Fruit fly (Drosophila melanogaster) whole organism, embryonic: ENCODE measurements around the gene par-6.

Source experiments
- ATbp ChIP-seq: fragments of 200-800 bp; sonication (Bioruptor generic); optimal IDR thresholded peaks from 2 replicates; lab custom pipeline; 2017; ENCODE audit warnings: missing biosample characterization, mild to moderate bottlenecking, missing genetic modification characterization, missing genetic modification reagents
- Ada2b ChIP-seq: fragments of 200-800 bp; sonication (Bioruptor generic); IDR thresholded peaks from 2 replicates; pipeline ENCODE4 v1.3.6; 2022; ENCODE audit warnings: missing biosample characterization, missing genetic modification characterization
- Adf1 ChIP-seq: fragments of 200-800 bp; sonication (Bioruptor generic); IDR thresholded peaks from 2 replicates; pipeline ENCODE4 v1.3.6; 2022; ENCODE audit warnings: missing biosample characterization, missing genetic modification characterization
- Atf-2 ChIP-seq: fragments of 200-800 bp; sonication (Bioruptor generic); optimal IDR thresholded peaks from 2 replicates; lab custom pipeline; 2016; ENCODE audit warnings: missing biosample characterization, missing genetic modification characterization
- CG10654 ChIP-seq: fragments of 200-800 bp; sonication (Bioruptor generic); optimal IDR thresholded peaks from 2 replicates; lab custom pipeline; 2016; ENCODE audit warnings: missing biosample characterization, missing genetic modification characterization
- CG10979 ChIP-seq: fragments of 200-800 bp; sonication (Bioruptor generic); optimal IDR thresholded peaks from 2 replicates; lab custom pipeline; 2018; ENCODE audit warnings: missing biosample characterization, mild to moderate bottlenecking, missing genetic modification characterization, moderate library complexity
- CG11398 ChIP-seq: fragments of 200-800 bp; sonication (Bioruptor generic); optimal IDR thresholded peaks from 2 replicates; lab custom pipeline; 2016; ENCODE audit warnings: missing biosample characterization, missing genetic modification characterization
- CG15479 ChIP-seq: fragments of 200-800 bp; sonication (Bioruptor generic); optimal IDR thresholded peaks from 3 replicates; lab custom pipeline; 2019; ENCODE audit warnings: missing biosample characterization, mild to moderate bottlenecking, missing genetic modification characterization, moderate library complexity
- CG1602 ChIP-seq: fragments of 200-800 bp; sonication (Bioruptor generic); optimal IDR thresholded peaks from 3 replicates; lab custom pipeline; 2016; ENCODE audit warnings: missing biosample characterization, missing genetic modification characterization
- CG16813 ChIP-seq: fragments of 200-800 bp; sonication (Bioruptor generic); IDR thresholded peaks from 3 replicates; pipeline ENCODE4 v1.3.6; 2022; ENCODE audit warnings: missing biosample characterization, missing genetic modification characterization; ENCODE audit not compliant: partially characterized antibody
- CG17328 ChIP-seq: fragments of 200-800 bp; sonication (Bioruptor generic); IDR thresholded peaks from 2 replicates; pipeline ENCODE4 v1.3.6; 2022; ENCODE audit warnings: missing biosample characterization, missing genetic modification characterization
- CG17612 ChIP-seq: fragments of 200-800 bp; sonication (Bioruptor generic); IDR thresholded peaks from 2 replicates; pipeline ENCODE4 v1.3.6; 2022; ENCODE audit warnings: missing biosample characterization, missing genetic modification characterization
- CG2712 ChIP-seq: fragments of 200-800 bp; optimal IDR thresholded peaks from 3 replicates; lab custom pipeline; 2019; ENCODE audit warnings: missing biosample characterization, mild to moderate bottlenecking, missing genetic modification characterization, moderate library complexity
- CG30431 ChIP-seq: fragments of 200-800 bp; sonication (Bioruptor generic); optimal IDR thresholded peaks from 2 replicates; lab custom pipeline; 2017; ENCODE audit warnings: missing biosample characterization, missing genetic modification characterization
- CG34422 ChIP-seq: fragments of 200-800 bp; sonication (Bioruptor generic); IDR thresholded peaks from 3 replicates; pipeline ENCODE4 v1.3.6; 2022; ENCODE audit warnings: missing biosample characterization, missing genetic modification characterization
- CG3726 ChIP-seq: fragments of 200-800 bp; sonication (Bioruptor generic); IDR thresholded peaks from 3 replicates; pipeline ENCODE4, ENCODE4 v1.3.6; 2022; ENCODE audit warnings: missing biosample characterization, missing genetic modification characterization
- CG3995 ChIP-seq: fragments of 200-800 bp; sonication (Bioruptor generic); optimal IDR thresholded peaks from 3 replicates; lab custom pipeline; 2016; ENCODE audit warnings: missing biosample characterization, missing genetic modification characterization
- CG4360 ChIP-seq: fragments of 200-800 bp; sonication (Bioruptor generic); IDR thresholded peaks from 2 replicates; pipeline ENCODE4 v1.3.6; 2022; ENCODE audit warnings: missing biosample characterization, missing genetic modification characterization
- CG4617 ChIP-seq: fragments of 200-800 bp; sonication (Bioruptor generic); optimal IDR thresholded peaks from 3 replicates; lab custom pipeline; 2016; ENCODE audit warnings: missing biosample characterization, missing genetic modification characterization, borderline replicate concordance
- CG7372 ChIP-seq: fragments of 200-800 bp; sonication (Bioruptor generic); IDR thresholded peaks from 2 replicates; pipeline ENCODE4 v1.3.6; 2022; ENCODE audit warnings: missing biosample characterization, missing genetic modification characterization
- CG7786 ChIP-seq: fragments of 200-800 bp; sonication (Bioruptor generic); optimal IDR thresholded peaks from 2 replicates; lab custom pipeline; 2016; ENCODE audit warnings: missing biosample characterization, missing genetic modification characterization
- CG8765 ChIP-seq: fragments of 200-800 bp; sonication (Bioruptor generic); IDR thresholded peaks from 2 replicates; pipeline ENCODE4 v1.3.6; 2022; ENCODE audit warnings: missing biosample characterization, missing genetic modification characterization
- Dfd ChIP-seq, 2 experiments: fragments of >200 bp; optimal IDR thresholded peaks; 2 replicates each; lab custom pipeline; 2017; ENCODE audit warnings: missing biosample characterization in 2 of 2, missing genetic modification characterization in 2 of 2
- Doc3 ChIP-seq: fragments of 200-800 bp; sonication (Bioruptor generic); IDR thresholded peaks from 3 replicates; pipeline ENCODE4 v1.3.6; 2022; ENCODE audit warnings: missing biosample characterization, missing genetic modification characterization; ENCODE audit not compliant: partially characterized antibody
- E2f1 ChIP-seq: fragments of 200-800 bp; sonication (Bioruptor generic); IDR thresholded peaks from 2 replicates; pipeline ENCODE4 v1.3.6; 2022; ENCODE audit warnings: missing biosample characterization, missing genetic modification characterization
- ERR ChIP-seq: fragments of 200-800 bp; sonication (Bioruptor generic); optimal IDR thresholded peaks from 2 replicates; lab custom pipeline; 2016; ENCODE audit warnings: missing biosample characterization, missing genetic modification characterization
- Hr78 ChIP-seq, 2 experiments: fragments of 200-800 bp in 1 of 2; fragments of >200 bp in 1 of 2; sonication (Bioruptor generic) in 1 of 2; optimal IDR thresholded peaks; 2 replicates each; lab custom pipeline; 2017 to 2019; ENCODE audit warnings: missing biosample characterization in 2 of 2, missing genetic modification characterization in 2 of 2, mild to moderate bottlenecking in 1 of 2, moderate library complexity in 1 of 2
- Sin3A ChIP-seq: fragments of >200 bp; optimal IDR thresholded peaks from 2 replicates; lab custom pipeline; 2018
- ase ChIP-seq: fragments of 200-800 bp; sonication (Bioruptor generic); IDR thresholded peaks from 3 replicates; pipeline ENCODE4 v1.3.6; 2022; ENCODE audit warnings: missing biosample characterization, missing genetic modification characterization
- bowl ChIP-seq: fragments of 200-800 bp; sonication (Bioruptor generic); IDR thresholded peaks from 2 replicates; pipeline ENCODE4 v1.3.6; 2022; ENCODE audit warnings: missing biosample characterization, missing genetic modification characterization
- bsh ChIP-seq, 2 experiments: fragments of 200-800 bp; sonication (Bioruptor generic); optimal IDR thresholded peaks; 2 replicates each; lab custom pipeline; 2017 to 2018; ENCODE audit warnings: mild to moderate bottlenecking in 2 of 2, missing biosample characterization in 2 of 2, missing genetic modification characterization in 2 of 2, moderate library complexity in 1 of 2
- btn ChIP-seq: fragments of 200-800 bp; sonication (Bioruptor generic); optimal IDR thresholded peaks from 2 replicates; lab custom pipeline; 2016; ENCODE audit warnings: missing biosample characterization, missing genetic modification characterization
- cas ChIP-seq: fragments of 200-800 bp; sonication (Bioruptor generic); IDR thresholded peaks from 2 replicates; pipeline ENCODE4 v1.3.6; 2022; ENCODE audit warnings: missing biosample characterization, missing genetic modification characterization
- cg ChIP-seq: fragments of 200-800 bp; sonication (Bioruptor generic); optimal IDR thresholded peaks from 3 replicates; lab custom pipeline; 2019; ENCODE audit warnings: missing biosample characterization, mild to moderate bottlenecking, missing genetic modification characterization, moderate library complexity
- chn ChIP-seq: fragments of 200-800 bp; sonication (Bioruptor generic); optimal IDR thresholded peaks from 2 replicates; lab custom pipeline; 2016; ENCODE audit warnings: missing biosample characterization, missing genetic modification characterization
- corto ChIP-seq: fragments of 200-800 bp; sonication (Bioruptor generic); optimal IDR thresholded peaks from 2 replicates; lab custom pipeline; 2016; ENCODE audit warnings: missing biosample characterization, mild to moderate bottlenecking, missing genetic modification characterization, moderate library complexity
- croc ChIP-seq: fragments of 200-800 bp; sonication (Bioruptor generic); conservative IDR thresholded peaks from 3 replicates; pipeline ENCODE4 v1.3.6; 2022; ENCODE audit warnings: missing biosample characterization, missing genetic modification characterization
- da ChIP-seq: fragments of 200-800 bp; sonication (Bioruptor generic); optimal IDR thresholded peaks from 2 replicates; lab custom pipeline; 2016; ENCODE audit warnings: missing biosample characterization, missing genetic modification characterization
- esg ChIP-seq: fragments of 200-800 bp; sonication (Bioruptor generic); conservative IDR thresholded peaks from 2 replicates; pipeline ENCODE4 v1.3.6; 2022; ENCODE audit warnings: missing biosample characterization, missing genetic modification characterization
- gt ChIP-seq: fragments of 200-800 bp; sonication (Bioruptor generic); IDR thresholded peaks from 2 replicates; pipeline ENCODE4 v1.3.6; 2022; ENCODE audit warnings: missing biosample characterization, missing genetic modification characterization
- ham ChIP-seq: fragments of 200-800 bp; sonication (Bioruptor generic); IDR thresholded peaks from 2 replicates; pipeline ENCODE4 v1.3.6; 2022; ENCODE audit warnings: missing biosample characterization, missing genetic modification characterization
- jing ChIP-seq: fragments of 200-800 bp; sonication (Bioruptor generic); optimal IDR thresholded peaks from 2 replicates; lab custom pipeline; 2018; ENCODE audit warnings: missing biosample characterization, mild to moderate bottlenecking, missing genetic modification characterization
- lbe ChIP-seq: fragments of 200-800 bp; sonication (Bioruptor generic); optimal IDR thresholded peaks from 2 replicates; lab custom pipeline; 2016; ENCODE audit warnings: missing biosample characterization, mild to moderate bottlenecking, missing genetic modification characterization
- nerfin-1 ChIP-seq: fragments of 200-800 bp; sonication (Bioruptor generic); optimal IDR thresholded peaks from 3 replicates; lab custom pipeline; 2019; ENCODE audit warnings: missing biosample characterization, mild to moderate bottlenecking, missing genetic modification characterization, moderate library complexity
- sc ChIP-seq, 3 experiments: fragments of >200 bp in 2 of 3; fragments of 200-800 bp in 1 of 3; sonication (Bioruptor generic) in 1 of 3; optimal IDR thresholded peaks; 2 replicates in 2 of 3; 3 replicates in 1 of 3; lab custom pipeline; 2017; ENCODE audit warnings: mild to moderate bottlenecking in 1 of 3, missing biosample characterization in 1 of 3, missing genetic modification characterization in 1 of 3, missing genetic modification reagents in 1 of 3
- sens ChIP-seq: fragments of 200-800 bp; sonication (Bioruptor generic); peaks from one replicate; lab custom pipeline; 2016; ENCODE audit warnings: missing biosample characterization, missing genetic modification characterization
- twi ChIP-seq: fragments of 200-800 bp; optimal IDR thresholded peaks from 2 replicates; lab custom pipeline; 2019; ENCODE audit warnings: missing biosample characterization, mild to moderate bottlenecking, missing genetic modification characterization, moderate library complexity
- unpg ChIP-seq: fragments of 200-800 bp; sonication (Bioruptor generic); optimal IDR thresholded peaks from 3 replicates; lab custom pipeline; 2018; ENCODE audit warnings: missing biosample characterization, mild to moderate bottlenecking, missing genetic modification characterization, moderate library complexity
- zfh1 ChIP-seq: fragments of 200-800 bp; sonication (Bioruptor generic); IDR thresholded peaks from 3 replicates; pipeline ENCODE4 v1.3.6; 2022; ENCODE audit warnings: missing biosample characterization, missing genetic modification characterization

par-6 gene

dm6 chrX:17702738-17703570, at the start of gene par-6, which contains the start of gene CG8188 (continued):
- peak; percentile 67; the same call in 2 of the 3 replicates for TF ChIP-seq ase (GFP tag; lab: Robert Waterston, UW)
- peak; percentile 80 for TF ChIP-seq CG11398
- TF ChIP-seq CG17328 (GFP tag; lab: Robert Waterston, UW): peak; percentile 87
- TF ChIP-seq CG4360 (GFP tag; lab: Robert Waterston, UW): peak; percentile 77
- peak; percentile 71 for TF ChIP-seq Atf-2
- TF ChIP-seq cg (GFP tag; lab: Kevin White, UChicago): no peak
- TF ChIP-seq bowl (GFP tag; lab: Robert Waterston, UW): no peak
- TF ChIP-seq CG8765 (GFP tag; lab: Robert Waterston, UW): peak; percentile 91
- peak; percentile 90 for TF ChIP-seq unpg (GFP tag; lab: Kevin White, UChicago)
- peak; percentile 78 for TF ChIP-seq croc (GFP tag; lab: Robert Waterston, UW)
- peak; percentile 65 for TF ChIP-seq btn (GFP tag; lab: Kevin White, UChicago)
- TF ChIP-seq CG1602 (GFP tag; lab: Kevin White, UChicago): peak; percentile 90
- TF ChIP-seq Ada2b (GFP tag; lab: Robert Waterston, UW): peak; percentile 87
- TF ChIP-seq Doc3 (GFP tag; lab: Robert Waterston, UW): peak; percentile 62; the same call in 2 of the 3 replicates
- TF ChIP-seq Hr78 (GFP tag; optimal IDR thresholded peaks at IDR 0.05; lab: Kevin White, UChicago): peak in 1 of 2 experiments; percentile 23
- TF ChIP-seq corto: no peak
- TF ChIP-seq gt (GFP tag; lab: Robert Waterston, UW): peak; percentile 64
- peak; percentile 82 for TF ChIP-seq CG10654 (GFP tag; lab: Kevin White, UChicago)
- TF ChIP-seq Adf1 (GFP tag; lab: Robert Waterston, UW): peak; percentile 61
- peak; percentile 88 for TF ChIP-seq CG7786
- peak; percentile 92 for TF ChIP-seq CG34422
- peak; percentile 71 for TF ChIP-seq da (GFP tag; lab: Kevin White, UChicago)
- peak; percentile 25 for TF ChIP-seq CG3995 (GFP tag; lab: Kevin White, UChicago)
- TF ChIP-seq chn (GFP tag; lab: Kevin White, UChicago): peak; percentile 93
- TF ChIP-seq sens (GFP tag; lab: Kevin White, UChicago): peak; percentile 97
- TF ChIP-seq CG30431 (GFP tag; lab: Kevin White, UChicago): peak; percentile 78
- peak; percentile 35 for TF ChIP-seq CG4617
- peak; percentile 87 for TF ChIP-seq CG2712
- TF ChIP-seq esg (GFP tag; lab: Robert Waterston, UW): peak; percentile 89
- TF ChIP-seq sc (optimal IDR thresholded peaks at IDR 0.05; lab: Kevin White, UChicago): no peak
- peak; percentile 53 for TF ChIP-seq sc (GFP tag; optimal IDR thresholded peaks at IDR 0.05; lab: Kevin White, UChicago)
- TF ChIP-seq bsh (GFP tag; optimal IDR thresholded peaks at IDR 0.05; lab: Kevin White, UChicago): peak; percentile 51 to 86
- peak; percentile 55 for TF ChIP-seq jing (GFP tag; lab: Kevin White, UChicago)
- TF ChIP-seq twi (tag; lab: Kevin White, UChicago): peak; percentile 71
- TF ChIP-seq CG16813 (GFP tag; lab: Robert Waterston, UW): peak; percentile 74
- peak; percentile 53; the same call in 1 of the 2 replicates for TF ChIP-seq CG17612 (GFP tag; lab: Robert Waterston, UW)
- TF ChIP-seq CG7372 (GFP tag; lab: Robert Waterston, UW): peak; percentile 84
- peak; percentile 72 for TF ChIP-seq ATbp (GFP tag; lab: Kevin White, UChicago)
- peak; percentile 78 for TF ChIP-seq CG10979 (tag; lab: Kevin White, UChicago)
- TF ChIP-seq ham (GFP tag; lab: Robert Waterston, UW): peak; percentile 66; the same call in 1 of the 2 replicates
- TF ChIP-seq Sin3A (lab: Kevin White, UChicago): peak; percentile 62
- no peak for TF ChIP-seq Dfd (GFP tag; optimal IDR thresholded peaks at IDR 0.05; lab: Kevin White, UChicago)
- TF ChIP-seq E2f1 (GFP tag; lab: Robert Waterston, UW): peak; percentile 80
- TF ChIP-seq cas (GFP tag; lab: Robert Waterston, UW): 0 out of 2 replicates have a peak, but pooled peaks have one; percentile 39
- peak; percentile 93 for TF ChIP-seq zfh1 (GFP tag; lab: Robert Waterston, UW)
- peak; percentile 74 for TF ChIP-seq nerfin-1 (tag; lab: Kevin White, UChicago)
- TF ChIP-seq ERR (GFP tag; lab: Kevin White, UChicago): peak; percentile 54
- TF ChIP-seq CG15479 (GFP tag; lab: Kevin White, UChicago): no peak
- peak; percentile 79 for TF ChIP-seq lbe
- TF ChIP-seq CG3726: peak; percentile 77; the same call in 1 of the 3 replicates
